Fruit fly (Drosophila melanogaster) whole organism, adult: Measurements from ENCODE around the gene dpr14.

Experiments used
- CG11617 ChIP-seq: fragments of 200-800 bp; sonication (Bioruptor generic); optimal IDR thresholded peaks from 2 replicates; lab custom pipeline; 2017; ENCODE audit warnings: mild to moderate bottlenecking, missing biosample characterization, missing genetic modification reagents, missing genetic modification characterization
- CG33017 ChIP-seq: fragments of 200-800 bp; sonication (Bioruptor generic); optimal IDR thresholded peaks from 2 replicates; lab custom pipeline; 2018; ENCODE audit warnings: missing biosample characterization, mild to moderate bottlenecking, missing genetic modification characterization, moderate library complexity
- CG7045 ChIP-seq: fragments of 200-800 bp; sonication (Bioruptor generic); optimal IDR thresholded peaks from 2 replicates; lab custom pipeline; 2017; ENCODE audit warnings: missing biosample characterization, mild to moderate bottlenecking, missing genetic modification characterization
- CG7101 ChIP-seq: fragments of 200-800 bp; sonication (Bioruptor generic); optimal IDR thresholded peaks from 2 replicates; lab custom pipeline; 2018; ENCODE audit warnings: missing biosample characterization, mild to moderate bottlenecking, missing genetic modification characterization, moderate library complexity
- Mnt ChIP-seq: fragments of 200-800 bp; sonication (Bioruptor generic); optimal IDR thresholded peaks from 2 replicates; lab custom pipeline; 2016; ENCODE audit warnings: missing biosample characterization, mild to moderate bottlenecking, missing genetic modification characterization
- bab1 ChIP-seq: fragments of 200-800 bp; sonication (Bioruptor generic); optimal IDR thresholded peaks from 3 replicates; lab custom pipeline; 2019; ENCODE audit warnings: missing biosample characterization, mild to moderate bottlenecking, missing genetic modification characterization, moderate library complexity
- kay ChIP-seq: fragments of 200-800 bp; sonication (Bioruptor generic); peaks from one replicate; lab custom pipeline; 2016; ENCODE audit warnings: missing biosample characterization, missing genetic modification characterization, borderline replicate concordance
- ovo ChIP-seq: fragments of 200-800 bp; sonication (Bioruptor generic); optimal IDR thresholded peaks from 2 replicates; lab custom pipeline; 2016; ENCODE audit warnings: missing biosample characterization, missing genetic modification characterization
- pad ChIP-seq: fragments of 200-800 bp; sonication (Bioruptor generic); optimal IDR thresholded peaks from 3 replicates; lab custom pipeline; 2017; ENCODE audit warnings: missing biosample characterization, missing genetic modification characterization, mild to moderate bottlenecking, moderate library complexity, missing genetic modification reagents

- TF ChIP-seq CG11617 (GFP tag; lab: Kevin White, UChicago) (peak; percentile 27), bab1 (GFP tag; lab: Kevin White, UChicago) (peak; percentile 76), CG7045 (GFP tag; lab: Kevin White, UChicago) (no peak), kay (no peak), ovo (GFP tag; lab: Kevin White, UChicago) (peak; percentile 6), CG7101 (no peak), CG33017 (tag; lab: Kevin White, UChicago) (no peak), pad (peak; percentile 91), Mnt (GFP tag; lab: Kevin White, UChicago) (peak; percentile 16)
These were observed 38.8 kb upstream of the dpr14 start, which contains the start of gene orion for dm6 chrX:7946858-7947313.
